Fruit fly (Drosophila melanogaster) whole organism, embryonic: ENCODE data around the gene CG33687.

Experiments used
- Ada2b ChIP-seq: fragments of 200-800 bp; sonication (Bioruptor generic); IDR thresholded peaks from 2 replicates; pipeline ENCODE4 v1.3.6; 2022; ENCODE audit warnings: missing biosample characterization, missing genetic modification characterization
- Antp ChIP-seq: fragments of 200-800 bp; sonication (Bioruptor generic); optimal IDR thresholded peaks from 3 replicates; lab custom pipeline; 2016; ENCODE audit warnings: missing biosample characterization, missing genetic modification characterization
- CG10147 ChIP-seq: fragments of 200-800 bp; sonication (Bioruptor generic); optimal IDR thresholded peaks from 2 replicates; lab custom pipeline; 2019; ENCODE audit warnings: missing biosample characterization, mild to moderate bottlenecking, missing genetic modification characterization, moderate library complexity
- CG10267 ChIP-seq: fragments of 200-800 bp; sonication (Bioruptor generic); optimal IDR thresholded peaks from 2 replicates; lab custom pipeline; 2018; ENCODE audit warnings: missing biosample characterization, mild to moderate bottlenecking, missing genetic modification characterization, moderate library complexity
- CG11247 ChIP-seq: fragments of 200-800 bp; sonication (Bioruptor generic); IDR thresholded peaks from 2 replicates; pipeline ENCODE4 v1.3.6; 2022; ENCODE audit warnings: missing biosample characterization, missing genetic modification characterization
- CG14860 ChIP-seq: fragments of 200-800 bp; sonication (Bioruptor generic); IDR thresholded peaks from 3 replicates; pipeline ENCODE4 v1.3.6; 2022; ENCODE audit warnings: missing biosample characterization, missing genetic modification characterization; ENCODE audit not compliant: partially characterized antibody
- CG14965 ChIP-seq: fragments of 200-800 bp; sonication (Bioruptor generic); optimal IDR thresholded peaks from 2 replicates; lab custom pipeline; 2016; ENCODE audit warnings: missing biosample characterization, missing genetic modification characterization, borderline replicate concordance
- CG15269 ChIP-seq: fragments of 200-800 bp; sonication (Bioruptor generic); optimal IDR thresholded peaks from 2 replicates; lab custom pipeline; 2018; ENCODE audit warnings: missing biosample characterization, mild to moderate bottlenecking, missing genetic modification characterization, moderate library complexity
- CG1529 ChIP-seq: fragments of 200-800 bp; sonication (Bioruptor generic); optimal IDR thresholded peaks from 3 replicates; lab custom pipeline; 2018; ENCODE audit warnings: missing biosample characterization, missing genetic modification characterization
- CG1647 ChIP-seq: fragments of 200-800 bp; sonication (Bioruptor generic); optimal IDR thresholded peaks from 3 replicates; lab custom pipeline; 2016; ENCODE audit warnings: missing biosample characterization, missing genetic modification characterization
- CG16815 ChIP-seq: fragments of 200-800 bp; sonication (Bioruptor generic); optimal IDR thresholded peaks from 3 replicates; lab custom pipeline; 2017; ENCODE audit warnings: missing biosample characterization, mild to moderate bottlenecking, missing genetic modification characterization
- CG17912 ChIP-seq: fragments of 200-800 bp; sonication (Bioruptor generic); optimal IDR thresholded peaks from 2 replicates; lab custom pipeline; 2018; ENCODE audit warnings: missing biosample characterization, mild to moderate bottlenecking, missing genetic modification characterization
- CG32532 ChIP-seq: fragments of 200-800 bp; sonication (Bioruptor generic); IDR thresholded peaks from 2 replicates; pipeline ENCODE4 v1.3.6; 2022; ENCODE audit warnings: missing biosample characterization, missing genetic modification characterization
- CG6683 ChIP-seq: fragments of 200-800 bp; sonication (Bioruptor generic); optimal IDR thresholded peaks from 2 replicates; lab custom pipeline; 2017; ENCODE audit warnings: missing biosample characterization, mild to moderate bottlenecking, missing genetic modification characterization, missing genetic modification reagents
- CG7556 ChIP-seq: fragments of 200-800 bp; sonication (Bioruptor generic); optimal IDR thresholded peaks from 2 replicates; lab custom pipeline; 2017; ENCODE audit warnings: missing biosample characterization, mild to moderate bottlenecking, missing genetic modification characterization
- CG7839 ChIP-seq: fragments of 200-800 bp; sonication (Bioruptor generic); optimal IDR thresholded peaks from 3 replicates; lab custom pipeline; 2018; ENCODE audit warnings: missing biosample characterization, mild to moderate bottlenecking, missing genetic modification characterization, moderate library complexity
- CG8944 ChIP-seq: fragments of 200-800 bp; sonication (Bioruptor generic); optimal IDR thresholded peaks from 3 replicates; lab custom pipeline; 2016; ENCODE audit warnings: missing biosample characterization, missing genetic modification characterization
- CG9215 ChIP-seq: fragments of 200-800 bp; sonication (Bioruptor generic); IDR thresholded peaks from 2 replicates; pipeline ENCODE4 v1.3.6; 2022; ENCODE audit warnings: missing biosample characterization, missing genetic modification characterization
- CHES-1-like ChIP-seq: fragments of 200-800 bp; sonication (Bioruptor generic); optimal IDR thresholded peaks from 2 replicates; lab custom pipeline; 2016; ENCODE audit warnings: missing biosample characterization, missing genetic modification characterization
- CoRest ChIP-seq: fragments of 200-800 bp; sonication (Bioruptor generic); optimal IDR thresholded peaks from 3 replicates; lab custom pipeline; 2018; ENCODE audit warnings: missing biosample characterization, mild to moderate bottlenecking, missing genetic modification characterization, moderate library complexity
- Dek ChIP-seq: fragments of 200-800 bp; sonication (Bioruptor generic); optimal IDR thresholded peaks from 3 replicates; lab custom pipeline; 2019; ENCODE audit warnings: missing biosample characterization, mild to moderate bottlenecking, missing genetic modification characterization, moderate library complexity
- Eip74EF ChIP-seq, 2 experiments: fragments of 200-800 bp in 1 of 2; fragments of >200 bp in 1 of 2; sonication (Bioruptor generic) in 1 of 2; optimal IDR thresholded peaks; 2 replicates each; lab custom pipeline; 2017 to 2019; ENCODE audit warnings: missing biosample characterization in 2 of 2, missing genetic modification characterization in 2 of 2, mild to moderate bottlenecking in 1 of 2, moderate library complexity in 1 of 2
- H15 ChIP-seq: fragments of 200-800 bp; sonication (Bioruptor generic); IDR thresholded peaks from 3 replicates; pipeline ENCODE4 v1.3.6; 2022; ENCODE audit warnings: missing biosample characterization, missing genetic modification characterization
- Hmr ChIP-seq: fragments of 200-800 bp; sonication (Bioruptor generic); optimal IDR thresholded peaks from 3 replicates; lab custom pipeline; 2017; ENCODE audit warnings: mild to moderate bottlenecking, missing biosample characterization, missing genetic modification reagents, missing genetic modification characterization
- Jarid2 ChIP-seq: fragments of 200-800 bp; sonication (Bioruptor generic); optimal IDR thresholded peaks from 3 replicates; lab custom pipeline; 2017; ENCODE audit warnings: mild to moderate bottlenecking, missing biosample characterization, missing genetic modification reagents, missing genetic modification characterization
- MBD-R2 ChIP-seq: fragments of 200-800 bp; sonication (Bioruptor generic); IDR thresholded peaks from 2 replicates; pipeline ENCODE4 v1.3.6; 2022; ENCODE audit warnings: missing biosample characterization, missing genetic modification characterization
- Neu2 ChIP-seq: fragments of 200-800 bp; sonication (Bioruptor generic); optimal IDR thresholded peaks from 3 replicates; lab custom pipeline; 2016; ENCODE audit warnings: missing biosample characterization, missing genetic modification characterization, borderline replicate concordance
- Oaz ChIP-seq: fragments of 200-800 bp; sonication (Bioruptor generic); IDR thresholded peaks from 2 replicates; pipeline ENCODE4 v1.3.6; 2022; ENCODE audit warnings: missing biosample characterization, missing genetic modification characterization
- Rfx ChIP-seq: fragments of 200-800 bp; sonication (Bioruptor generic); IDR thresholded peaks from 2 replicates; pipeline ENCODE4 v1.3.6; 2022; ENCODE audit warnings: missing biosample characterization, missing genetic modification characterization
- Sox102F ChIP-seq: fragments of 200-800 bp; sonication (Bioruptor generic); optimal IDR thresholded peaks from 2 replicates; lab custom pipeline; 2018; ENCODE audit warnings: missing biosample characterization, mild to moderate bottlenecking, missing genetic modification characterization, moderate library complexity
- Stat92E ChIP-seq, 3 experiments: fragments of >200 bp in 2 of 3; fragments of 200-800 bp in 1 of 3; sonication (Bioruptor generic) in 1 of 3; optimal IDR thresholded peaks; 2 replicates each; lab custom pipeline; 2017 to 2019; ENCODE audit warnings: missing biosample characterization in 3 of 3, missing genetic modification characterization in 3 of 3, mild to moderate bottlenecking in 1 of 3, moderate library complexity in 1 of 3
- crp ChIP-seq, 2 experiments: fragments of 200-800 bp; sonication (Bioruptor generic); optimal IDR thresholded peaks; 2 replicates in 1 of 2; 3 replicates in 1 of 2; lab custom pipeline; 2017; ENCODE audit warnings: missing biosample characterization in 2 of 2, missing genetic modification characterization in 2 of 2, mild to moderate bottlenecking in 1 of 2, moderate library complexity in 1 of 2
- dmrt99B ChIP-seq: fragments of 200-800 bp; sonication (Bioruptor generic); optimal IDR thresholded peaks from 2 replicates; lab custom pipeline; 2018; ENCODE audit warnings: missing biosample characterization, mild to moderate bottlenecking, missing genetic modification characterization, moderate library complexity
- ems ChIP-seq: fragments of 200-800 bp; sonication (Bioruptor generic); optimal IDR thresholded peaks from 3 replicates; lab custom pipeline; 2016; ENCODE audit warnings: missing biosample characterization, missing genetic modification characterization
- esg ChIP-seq: fragments of 200-800 bp; sonication (Bioruptor generic); conservative IDR thresholded peaks from 2 replicates; pipeline ENCODE4 v1.3.6; 2022; ENCODE audit warnings: missing biosample characterization, missing genetic modification characterization
- ewg ChIP-seq: fragments of 200-800 bp; sonication (Bioruptor generic); optimal IDR thresholded peaks from 3 replicates; lab custom pipeline; 2017; ENCODE audit warnings: mild to moderate bottlenecking, missing biosample characterization, missing genetic modification reagents, missing genetic modification characterization
- hkb ChIP-seq, 2 experiments: fragments of 200-800 bp in 1 of 2; fragments of >200 bp in 1 of 2; sonication (Bioruptor generic) in 1 of 2; IDR thresholded peaks in 1 of 2; optimal IDR thresholded peaks in 1 of 2; 2 replicates each; pipeline versions ENCODE4 v1.3.6 to Lab custom; 2017 to 2022; ENCODE audit warnings: missing biosample characterization in 1 of 2, missing genetic modification characterization in 1 of 2
- maf-S ChIP-seq: fragments of 200-800 bp; sonication (Bioruptor generic); optimal IDR thresholded peaks from 2 replicates; lab custom pipeline; 2016; ENCODE audit warnings: missing biosample characterization, missing genetic modification characterization
- nau ChIP-seq: fragments of 200-800 bp; sonication (Bioruptor generic); optimal IDR thresholded peaks from 3 replicates; lab custom pipeline; 2017; ENCODE audit warnings: missing biosample characterization, mild to moderate bottlenecking, missing genetic modification characterization, missing genetic modification reagents
- run ChIP-seq: fragments of 200-800 bp; sonication (Bioruptor generic); optimal IDR thresholded peaks from 3 replicates; lab custom pipeline; 2018; ENCODE audit warnings: missing biosample characterization, mild to moderate bottlenecking, missing genetic modification characterization
- sens ChIP-seq: fragments of 200-800 bp; sonication (Bioruptor generic); peaks from one replicate; lab custom pipeline; 2016; ENCODE audit warnings: missing biosample characterization, missing genetic modification characterization
- seq ChIP-seq: fragments of 200-800 bp; sonication (Bioruptor generic); IDR thresholded peaks from 2 replicates; pipeline ENCODE4 v1.3.6; 2022; ENCODE audit warnings: missing biosample characterization, missing genetic modification characterization
- unc-4 ChIP-seq: fragments of 200-800 bp; sonication (Bioruptor generic); IDR thresholded peaks from 2 replicates; pipeline ENCODE4 v1.3.6; 2022; ENCODE audit warnings: missing biosample characterization, missing genetic modification characterization; ENCODE audit not compliant: partially characterized antibody
- vnd ChIP-seq: fragments of 200-800 bp; sonication (Bioruptor generic); IDR thresholded peaks from 3 replicates; pipeline ENCODE4 v1.3.6; 2022; ENCODE audit warnings: missing biosample characterization, missing genetic modification characterization; ENCODE audit not compliant: partially characterized antibody
- zf30C ChIP-seq: fragments of 200-800 bp; sonication (Bioruptor generic); optimal IDR thresholded peaks from 3 replicates; lab custom pipeline; 2018; ENCODE audit warnings: missing biosample characterization, mild to moderate bottlenecking, missing genetic modification characterization

The CG33687 gene

dm6 chr3L:16157251-16158190 lies 40.1 kb upstream of the CG33687 start (continued):
- TF ChIP-seq CG14965 (GFP tag; lab: Kevin White, UChicago) (no peak), CG6683 (GFP tag; lab: Kevin White, UChicago) (peak; percentile 10), CG10147 (GFP tag; lab: Kevin White, UChicago) (peak; percentile 25), CHES-1-like (GFP tag; lab: Kevin White, UChicago) (peak; percentile 23), maf-S (GFP tag; lab: Kevin White, UChicago) (peak; percentile 14), CG14860 (GFP tag; lab: Robert Waterston, UW) (0 out of 3 replicates have a peak, but pooled peaks have one; percentile 34), seq (0 out of 2 replicates have a peak, but pooled peaks have one; percentile 31), H15 (GFP tag; lab: Robert Waterston, UW) (no peak), zf30C (GFP tag; lab: Kevin White, UChicago) (no peak), CG7556 (GFP tag; lab: Kevin White, UChicago) (peak; percentile 80), Dek (peak; percentile 44), sens (GFP tag; lab: Kevin White, UChicago) (peak; percentile 94), CG15269 (tag; lab: Kevin White, UChicago) (peak; percentile 61), CG8944 (GFP tag; lab: Kevin White, UChicago) (peak; percentile 21), Rfx (GFP tag; lab: Robert Waterston, UW) (0 out of 2 replicates have a peak, but pooled peaks have one; percentile 26), Neu2 (GFP tag; lab: Kevin White, UChicago) (no peak), nau (GFP tag; lab: Kevin White, UChicago) (peak; percentile 12), ems (GFP tag; lab: Kevin White, UChicago) (peak; percentile 28), CG17912 (GFP tag; lab: Kevin White, UChicago) (no peak), Stat92E (GFP tag; optimal IDR thresholded peaks at IDR 0.05; lab: Kevin White, UChicago) (no peak), hkb (optimal IDR thresholded peaks at IDR 0.05; lab: Kevin White, UChicago) (no peak), hkb (GFP tag; IDR thresholded peaks at IDR 0.05; lab: Robert Waterston, UW) (0 out of 2 replicates have a peak, but pooled peaks have one; percentile 35), run (peak; percentile 53), Antp (GFP tag; lab: Kevin White, UChicago) (peak; percentile 14), CG9215 (GFP tag; lab: Robert Waterston, UW) (no peak), CG1647 (GFP tag; lab: Kevin White, UChicago) (peak; percentile 10), dmrt99B (tag; lab: Kevin White, UChicago) (peak; percentile 79), Hmr (GFP tag; lab: Kevin White, UChicago) (peak; percentile 63), Oaz (GFP tag; lab: Robert Waterston, UW) (no peak), Eip74EF (GFP tag; optimal IDR thresholded peaks at IDR 0.05; lab: Kevin White, UChicago) (peak in 1 of 2 experiments; percentile 28), CG1529 (GFP tag; lab: Kevin White, UChicago) (peak; percentile 56), CG7839 (tag; lab: Kevin White, UChicago) (peak; percentile 74), esg (peak; percentile 55; the same call in 1 of the 2 replicates), Jarid2 (GFP tag; lab: Kevin White, UChicago) (peak; percentile 33), CoRest (tag; lab: Kevin White, UChicago) (peak; percentile 74), Ada2b (GFP tag; lab: Robert Waterston, UW) (0 out of 2 replicates have a peak, but pooled peaks have one; percentile 15), MBD-R2 (no peak), vnd (GFP tag; lab: Robert Waterston, UW) (no peak), ewg (GFP tag; lab: Kevin White, UChicago) (peak; percentile 22), CG11247 (GFP tag; lab: Robert Waterston, UW) (0 out of 2 replicates have a peak, but pooled peaks have one; percentile 32), unc-4 (GFP tag; lab: Robert Waterston, UW) (no peak), CG16815 (GFP tag; lab: Kevin White, UChicago) (no peak), crp (GFP tag; optimal IDR thresholded peaks at IDR 0.05; lab: Kevin White, UChicago) (no peak), CG10267 (tag; lab: Kevin White, UChicago) (peak; percentile 43), CG32532 (peak; percentile 20; the same call in 1 of the 2 replicates), Sox102F (GFP tag; lab: Kevin White, UChicago) (peak; percentile 67)
